Worm (Caenorhabditis elegans) whole organism, young adult: Measurements from ENCODE around the gene Y57E12B.11.

Experiments used
- B0035.1 ChIP-seq: sonication (generic microtip); optimal IDR thresholded peaks from 2 replicates; lab custom pipeline; 2016; ENCODE audit warnings: missing genetic modification characterization, mild to moderate bottlenecking, missing compliant biosample characterization, missing genotype, missing genetic modification reagents
- B0336.3 ChIP-seq: fragments of 200-800 bp; sonication (Bioruptor generic); IDR thresholded peaks from 2 replicates; pipeline ENCODE4 v1.3.6; 2022; ENCODE audit warnings: missing genetic modification characterization, missing compliant biosample characterization
- F52B5.7 ChIP-seq: sonication (generic microtip); optimal IDR thresholded peaks from 2 replicates; lab custom pipeline; 2016; ENCODE audit warnings: mild to moderate bottlenecking, missing genetic modification characterization, missing compliant biosample characterization
- F55B11.4 ChIP-seq: sonication (generic microtip); optimal IDR thresholded peaks from 2 replicates; lab custom pipeline; 2016; ENCODE audit warnings: missing compliant biosample characterization, missing genetic modification characterization, borderline replicate concordance; ENCODE audit not compliant: insufficient read depth
- Y67H2A.10 ChIP-seq: fragments of 200-800 bp; sonication (Bioruptor generic); conservative IDR thresholded peaks from 2 replicates; pipeline ENCODE4 v1.3.6; 2022; ENCODE audit warnings: missing genetic modification reagents, missing genetic modification characterization, missing compliant biosample characterization
- aptf-2 ChIP-seq: fragments of 200-800 bp; sonication (Bioruptor generic); conservative IDR thresholded peaks from 2 replicates; pipeline ENCODE4 v1.3.6; 2022; ENCODE audit warnings: missing genetic modification reagents, missing genetic modification characterization, missing compliant biosample characterization
- aptf-3 ChIP-seq: fragments of 200-800 bp; sonication (Bioruptor generic); IDR thresholded peaks from 2 replicates; pipeline ENCODE4 v1.3.6; 2022; ENCODE audit warnings: missing genetic modification characterization, missing compliant biosample characterization
- atf-7 ChIP-seq: sonication (generic microtip); optimal IDR thresholded peaks from 2 replicates; lab custom pipeline; 2017; ENCODE audit warnings: mild to moderate bottlenecking, missing genetic modification characterization, missing compliant biosample characterization
- attf-5 ChIP-seq: fragments of 200-800 bp; sonication (Bioruptor generic); optimal IDR thresholded peaks from 2 replicates; lab custom pipeline; 2018; ENCODE audit warnings: mild to moderate bottlenecking, missing genetic modification characterization, missing compliant biosample characterization
- attf-6 ChIP-seq: fragments of 200-800 bp; sonication (Bioruptor generic); IDR thresholded peaks from 2 replicates; pipeline ENCODE4 v1.3.6; 2022; ENCODE audit warnings: missing genetic modification reagents, missing genetic modification characterization, missing compliant biosample characterization
- ccch-3 ChIP-seq: fragments of 200-800 bp; sonication (Bioruptor generic); optimal IDR thresholded peaks from 2 replicates; lab custom pipeline; 2018; ENCODE audit warnings: mild to moderate bottlenecking, missing genetic modification characterization, missing compliant biosample characterization
- cebp-1 ChIP-seq, 2 experiments: fragments of 200-800 bp in 1 of 2; sonication (Bioruptor generic) in 1 of 2; sonication (generic microtip) in 1 of 2; IDR thresholded peaks in 1 of 2; optimal IDR thresholded peaks in 1 of 2; 2 replicates each; pipeline versions ENCODE4 v1.3.6 to Lab custom; 2017 to 2022; ENCODE audit warnings: missing compliant biosample characterization in 2 of 2, missing genetic modification characterization in 2 of 2, mild to moderate bottlenecking in 1 of 2, missing genetic modification reagents in 1 of 2, moderate library complexity in 1 of 2
- ceh-100 ChIP-seq: fragments of 200-800 bp; sonication (Bioruptor generic); IDR thresholded peaks from 2 replicates; pipeline ENCODE4 v1.3.6; 2022; ENCODE audit warnings: missing genetic modification reagents, missing genetic modification characterization, missing compliant biosample characterization
- ceh-79 ChIP-seq: sonication (generic microtip); optimal IDR thresholded peaks from 2 replicates; lab custom pipeline; 2017; ENCODE audit warnings: mild to moderate bottlenecking, missing genetic modification characterization, missing compliant biosample characterization
- die-1 ChIP-seq: sonication (generic microtip); optimal IDR thresholded peaks from 2 replicates; lab custom pipeline; 2016; ENCODE audit warnings: missing genotype, mild to moderate bottlenecking, missing genetic modification characterization, missing compliant biosample characterization
- dpl-1 ChIP-seq: fragments of 150-350 bp; optimal IDR thresholded peaks from 2 replicates; lab custom pipeline; 2014; ENCODE audit warnings: missing biosample characterization, missing genetic modification reagents, missing genetic modification characterization
- efl-1 ChIP-seq: fragments of 150-350 bp; optimal IDR thresholded peaks from 2 replicates; lab custom pipeline; 2014; ENCODE audit warnings: missing biosample characterization, missing genetic modification reagents, missing genetic modification characterization
- ets-4 ChIP-seq: fragments of 200-800 bp; sonication (Bioruptor generic); optimal IDR thresholded peaks from 2 replicates; lab custom pipeline; 2018; ENCODE audit warnings: mild to moderate bottlenecking, missing genetic modification characterization, missing compliant biosample characterization
- fkh-3 ChIP-seq: sonication (generic microtip); optimal IDR thresholded peaks from 2 replicates; lab custom pipeline; 2016; ENCODE audit warnings: mild to moderate bottlenecking, missing genetic modification characterization, missing compliant biosample characterization
- hmg-1.2 ChIP-seq: fragments of 200-800 bp; sonication (Bioruptor generic); IDR thresholded peaks from 2 replicates; pipeline ENCODE4 v1.3.6; 2022; ENCODE audit warnings: missing genetic modification reagents, missing genetic modification characterization, missing compliant biosample characterization
- lin-35 ChIP-seq, 3 experiments: fragments of 150-350 bp in 2 of 3; sonication (generic microtip) in 1 of 3; optimal IDR thresholded peaks; 2 replicates each; lab custom pipeline; 2014 to 2018; ENCODE audit warnings: missing biosample characterization in 3 of 3, missing genetic modification characterization in 3 of 3, missing genetic modification reagents in 3 of 3
- lin-40 ChIP-seq: sonication (generic microtip); optimal IDR thresholded peaks from 2 replicates; lab custom pipeline; 2016; ENCODE audit warnings: missing genetic modification characterization, mild to moderate bottlenecking, missing compliant biosample characterization, missing genotype, missing genetic modification reagents
- madf-10 ChIP-seq: sonication (generic microtip); optimal IDR thresholded peaks from 2 replicates; lab custom pipeline; 2016; ENCODE audit warnings: mild to moderate bottlenecking, missing genetic modification characterization, missing compliant biosample characterization
- madf-8 ChIP-seq: fragments of 200-800 bp; sonication (Bioruptor generic); conservative IDR thresholded peaks from 2 replicates; pipeline ENCODE4 v1.3.6; 2022; ENCODE audit warnings: missing genetic modification reagents, missing genetic modification characterization, missing compliant biosample characterization
- mcd-1 ChIP-seq: fragments of 200-800 bp; sonication (Bioruptor generic); IDR thresholded peaks from 2 replicates; pipeline ENCODE4 v1.3.6; 2022; ENCODE audit warnings: missing genetic modification reagents, missing genetic modification characterization, missing compliant biosample characterization
- nfya-1 ChIP-seq: sonication (generic microtip); optimal IDR thresholded peaks from 2 replicates; lab custom pipeline; 2017; ENCODE audit warnings: antibody characterized with exemption, missing compliant biosample characterization, missing genetic modification characterization, borderline replicate concordance; ENCODE audit not compliant: insufficient read depth
- nfyb-1 ChIP-seq: fragments of 200-800 bp; sonication (Bioruptor generic); IDR thresholded peaks from 2 replicates; pipeline ENCODE4 v1.3.6; 2022; ENCODE audit warnings: missing genetic modification reagents, missing genetic modification characterization, missing compliant biosample characterization
- nhr-27 ChIP-seq: fragments of 200-800 bp; sonication (Bioruptor generic); optimal IDR thresholded peaks from 2 replicates; lab custom pipeline; 2018; ENCODE audit warnings: mild to moderate bottlenecking, missing genetic modification characterization, moderate library complexity, missing compliant biosample characterization
- nhr-80 ChIP-seq: sonication (generic microtip); optimal IDR thresholded peaks from 2 replicates; lab custom pipeline; 2016; ENCODE audit warnings: missing genetic modification characterization, missing compliant biosample characterization
- pbrm-1 ChIP-seq: fragments of 200-800 bp; sonication (Bioruptor generic); IDR thresholded peaks from 2 replicates; pipeline ENCODE4 v1.3.6; 2022; ENCODE audit warnings: missing genetic modification reagents, missing genetic modification characterization, missing compliant biosample characterization
- pha-4 ChIP-seq: fragments of 150-350 bp; sonication (generic microtip); optimal IDR thresholded peaks from 2 replicates; lab custom pipeline; 2014; ENCODE audit warnings: missing biosample characterization, missing genetic modification reagents, missing genetic modification characterization
- rec-8 ChIP-seq, 2 experiments: sonication (generic microtip); optimal IDR thresholded peaks; 2 replicates each; lab custom pipeline; 2016; ENCODE audit warnings: mild to moderate bottlenecking in 2 of 2, missing genetic modification characterization in 2 of 2, missing genetic modification reagents in 2 of 2, missing genotype in 2 of 2, missing biosample characterization in 1 of 2, missing compliant biosample characterization in 1 of 2, moderate library complexity in 1 of 2
- repo-1 ChIP-seq: sonication (generic microtip); optimal IDR thresholded peaks from 2 replicates; lab custom pipeline; 2017; ENCODE audit warnings: mild to moderate bottlenecking, missing genetic modification characterization, missing compliant biosample characterization
- sdz-38 ChIP-seq: sonication (generic microtip); optimal IDR thresholded peaks from 2 replicates; lab custom pipeline; 2016; ENCODE audit warnings: missing genotype, missing genetic modification characterization, missing compliant biosample characterization
- snpc-3.4 ChIP-seq: sonication (generic microtip); optimal IDR thresholded peaks from 2 replicates; lab custom pipeline; 2017; ENCODE audit warnings: missing genetic modification characterization, mild to moderate bottlenecking, missing compliant biosample characterization, antibody characterized with exemption, moderate library complexity, missing genotype, missing genetic modification reagents
- somi-1 ChIP-seq: fragments of 200-800 bp; sonication (Bioruptor generic); optimal IDR thresholded peaks from 2 replicates; lab custom pipeline; 2018; ENCODE audit warnings: mild to moderate bottlenecking, missing genetic modification characterization, missing compliant biosample characterization
- sptf-2 ChIP-seq: fragments of 200-800 bp; sonication (Bioruptor generic); optimal IDR thresholded peaks from 2 replicates; lab custom pipeline; 2018; ENCODE audit warnings: mild to moderate bottlenecking, missing genetic modification characterization, missing compliant biosample characterization
- zim-3 ChIP-seq: sonication (generic microtip); optimal IDR thresholded peaks from 2 replicates; lab custom pipeline; 2017; ENCODE audit warnings: mild to moderate bottlenecking, missing genetic modification characterization, moderate library complexity, missing compliant biosample characterization
- ztf-18 ChIP-seq: sonication (generic microtip); optimal IDR thresholded peaks from 2 replicates; lab custom pipeline; 2016; ENCODE audit warnings: missing genotype, mild to moderate bottlenecking, missing genetic modification characterization, missing compliant biosample characterization
- ztf-26 ChIP-seq: sonication (generic microtip); optimal IDR thresholded peaks from 2 replicates; lab custom pipeline; 2017; ENCODE audit warnings: missing genetic modification characterization, missing compliant biosample characterization
- ztf-28 ChIP-seq: fragments of 200-800 bp; sonication (Bioruptor generic); IDR thresholded peaks from 2 replicates; pipeline ENCODE4 v1.3.6; 2022; ENCODE audit warnings: missing genetic modification reagents, missing genetic modification characterization, missing compliant biosample characterization

The Y57E12B.11 gene

DNA sequence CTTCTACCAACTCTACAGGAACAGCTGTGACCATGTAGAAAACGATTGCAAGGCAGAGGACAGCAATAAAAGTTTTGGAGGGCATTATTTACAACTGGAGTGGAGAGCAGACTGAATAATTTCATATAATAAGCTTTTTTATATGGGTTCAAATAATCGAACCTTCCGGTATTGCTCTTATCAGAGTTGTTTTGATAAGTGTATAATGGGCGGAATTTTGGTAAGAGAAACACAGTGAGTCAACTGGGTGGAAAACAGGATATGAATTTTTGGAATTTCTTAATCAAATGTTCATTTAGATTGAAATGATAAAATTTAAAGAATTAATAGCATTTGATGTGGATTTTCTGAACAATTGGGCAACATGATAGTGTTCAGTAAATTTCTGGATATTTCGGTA is at the start of gene Y57E12B.11:
Gene Y57E12B.11, minus strand, starts transcription at position 101 of the 400 bp plus-strand sequence.
- TF ChIP-seq F55B11.4 (tag; lab: Kevin White, UChicago): no peak
- no peak for TF ChIP-seq nhr-27 (tag; lab: Kevin White, UChicago)
- no peak for TF ChIP-seq ccch-3 (GFP tag; lab: Kevin White, UChicago)
- TF ChIP-seq nfyb-1 (GFP tag; lab: Robert Waterston, UW): no peak

DNA sequence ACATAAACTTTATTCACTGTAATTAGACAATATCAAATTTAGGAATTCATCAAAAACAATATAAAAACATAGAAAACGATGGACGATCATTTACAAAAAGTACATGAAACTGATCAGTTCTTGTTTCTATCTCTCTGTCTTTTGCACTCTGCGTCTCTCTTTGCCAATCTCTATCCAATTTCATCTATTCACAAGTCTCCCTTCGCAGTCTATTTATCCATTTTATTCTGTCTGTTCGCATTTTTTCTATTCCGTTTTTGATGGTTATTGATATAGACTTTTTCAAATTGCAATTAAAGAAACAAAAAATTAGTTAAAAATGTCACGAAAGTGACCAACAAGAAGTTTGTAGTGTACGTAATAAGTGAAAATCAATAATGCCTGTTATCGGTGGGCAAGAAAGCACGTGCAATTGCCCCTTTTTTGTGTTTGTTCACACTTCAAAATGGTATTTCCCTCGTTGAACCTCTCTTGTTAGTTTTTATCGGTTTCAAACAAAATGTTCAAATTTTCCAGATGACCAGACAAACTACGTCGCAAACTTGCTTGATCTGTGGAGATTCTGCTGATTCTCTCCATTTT is 48.7 kb upstream of the Y57E12B.11 start, which contains the start of gene nhr-42:
Gene nhr-42, plus strand, starts transcription at position 517 of the 582 bp plus-strand sequence.
- TF ChIP-seq ets-4 (GFP tag; lab: Kevin White, UChicago) (no peak), cebp-1 (GFP tag; IDR thresholded peaks at IDR 0.05; lab: Robert Waterston, UW) (no peak), cebp-1 (tag; optimal IDR thresholded peaks at IDR 0.05; lab: Kevin White, UChicago) (peak; percentile 8), B0336.3 (no peak), ztf-18 (tag; lab: Kevin White, UChicago) (no peak), rec-8 (tag; optimal IDR thresholded peaks at IDR 0.05; lab: Kevin White, UChicago) (no peak), pha-4 (tag; lab: Kevin White, UChicago) (peak; percentile 72), hmg-1.2 (GFP tag; lab: Robert Waterston, UW) (peak; percentile 37; the same call in 1 of the 2 replicates), sdz-38 (no peak), nhr-80 (peak; percentile 55)

DNA sequence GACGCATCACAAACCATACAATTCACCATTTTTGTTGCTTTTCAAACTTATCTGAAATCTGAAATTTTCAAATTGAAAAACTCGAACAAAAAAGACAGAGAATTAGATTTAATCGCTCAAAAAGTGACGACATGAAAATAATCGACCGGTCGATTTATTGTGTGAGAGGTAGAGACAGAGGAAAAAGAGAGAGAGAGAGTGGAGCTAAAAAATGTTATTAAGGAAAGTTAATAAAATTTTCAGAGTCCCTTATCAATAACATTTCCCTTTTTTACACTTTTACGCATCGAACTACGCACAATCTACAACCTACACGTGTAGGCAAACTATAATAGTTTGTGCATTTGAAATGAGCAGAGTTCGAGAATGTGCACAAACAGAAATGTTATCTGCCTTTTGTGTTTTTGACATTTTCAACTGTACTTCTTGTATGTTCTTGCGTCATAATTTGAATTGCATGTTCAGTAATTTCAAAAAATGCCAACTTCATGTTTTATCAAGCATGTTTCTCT is 47.4 kb upstream of the Y57E12B.11 start, which contains the start of gene nhr-107:
Gene nhr-107, minus strand, starts transcription at position 51 of the 512 bp plus-strand sequence.
- TF ChIP-seq nhr-80 (peak; percentile 3), ceh-100 (GFP tag; lab: Robert Waterston, UW) (no peak)
- TF ChIP-seq, all 124 proteins: peak for 1

DNA sequence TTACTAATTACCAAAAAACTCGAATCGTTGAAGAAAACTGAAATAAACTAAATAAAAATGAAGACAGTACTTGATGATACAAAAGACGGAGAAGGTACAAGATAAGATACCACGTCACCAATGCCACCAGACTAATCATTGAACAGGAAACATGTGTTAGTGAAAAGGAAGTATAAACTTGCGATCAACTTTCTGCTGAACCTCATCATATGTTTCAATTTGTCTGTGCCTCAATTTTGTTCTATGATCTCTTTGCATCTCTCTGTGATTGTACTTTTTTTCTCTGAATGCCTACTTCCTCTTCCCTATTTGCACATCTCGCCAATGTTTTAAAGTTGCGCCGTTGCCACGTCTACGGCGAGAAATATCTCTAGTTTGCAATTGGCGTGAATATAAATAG is 44.3 kb upstream of the Y57E12B.11 start:
- TF ChIP-seq attf-6 (GFP tag; lab: Robert Waterston, UW) (no peak), madf-8 (GFP tag; lab: Robert Waterston, UW) (no peak), Y67H2A.10 (GFP tag; lab: Robert Waterston, UW) (no peak), ztf-28 (GFP tag; lab: Robert Waterston, UW) (no peak), fkh-3 (no peak), hmg-1.2 (GFP tag; lab: Robert Waterston, UW) (peak; percentile 44; the same call in 1 of the 2 replicates), sptf-2 (no peak), pbrm-1 (GFP tag; lab: Robert Waterston, UW) (no peak), nfyb-1 (GFP tag; lab: Robert Waterston, UW) (0 out of 2 replicates have a peak, but pooled peaks have one; percentile 46), snpc-3.4 (tag; lab: Kevin White, UChicago) (no peak), F52B5.7 (tag; lab: Kevin White, UChicago) (no peak), nhr-80 (peak; percentile 66), die-1 (tag; lab: Kevin White, UChicago) (peak; percentile 8), zim-3 (tag; lab: Kevin White, UChicago) (no peak), ztf-26 (tag; lab: Kevin White, UChicago) (peak; percentile 52), aptf-2 (GFP tag; lab: Robert Waterston, UW) (no peak), lin-40 (peak; percentile 68), madf-10 (tag; lab: Kevin White, UChicago) (no peak), atf-7 (tag; lab: Kevin White, UChicago) (peak; percentile 58), repo-1 (tag; lab: Kevin White, UChicago) (no peak), attf-5 (GFP tag; lab: Kevin White, UChicago) (peak; percentile 22), lin-35 (GFP tag; optimal IDR thresholded peaks at IDR 0.05; lab: Kevin White, UChicago) (no peak), ceh-79 (tag; lab: Kevin White, UChicago) (no peak), aptf-3 (GFP tag; lab: Robert Waterston, UW) (no peak), dpl-1 (GFP tag; lab: Kevin White, UChicago) (no peak), ceh-100 (GFP tag; lab: Robert Waterston, UW) (no peak), nfya-1 (tag; lab: Kevin White, UChicago) (no peak), nhr-27 (tag; lab: Kevin White, UChicago) (no peak), efl-1 (GFP tag; lab: Kevin White, UChicago) (no peak), mcd-1 (GFP tag; lab: Robert Waterston, UW) (no peak), somi-1 (GFP tag; lab: Kevin White, UChicago) (peak; percentile 69), B0035.1 (no peak)
